Worm (Caenorhabditis elegans) whole organism, midembryonic: ENCODE measurements around the gene F11G11.14.

Experiments used
- cog-1 ChIP-seq: sonication (generic microtip); optimal IDR thresholded peaks from 2 replicates; lab custom pipeline; 2016; ENCODE audit warnings: missing genetic modification characterization, missing compliant biosample characterization
- flt-1 ChIP-seq: fragments of 200-800 bp; sonication (Bioruptor generic); IDR thresholded peaks from 2 replicates; pipeline ENCODE4 v1.3.6; 2022; ENCODE audit warnings: missing genetic modification characterization, missing compliant biosample characterization
- klf-2 ChIP-seq: fragments of 200-800 bp; sonication (Bioruptor generic); conservative IDR thresholded peaks from 2 replicates; pipeline ENCODE4 v1.3.6; 2022; ENCODE audit warnings: missing genetic modification reagents, missing genetic modification characterization, missing compliant biosample characterization
- med-1 ChIP-seq: sonication (generic microtip); optimal IDR thresholded peaks from 2 replicates; lab custom pipeline; 2017; ENCODE audit warnings: missing genetic modification characterization, mild to moderate bottlenecking, missing compliant biosample characterization, antibody characterized with exemption, missing genetic modification reagents; ENCODE audit not compliant: insufficient read depth
- ref-1 ChIP-seq: fragments of 200-800 bp; sonication (Bioruptor generic); conservative IDR thresholded peaks from 2 replicates; pipeline ENCODE4 v1.3.6; 2022; ENCODE audit warnings: missing genetic modification reagents, missing genetic modification characterization, missing compliant biosample characterization
- tab-1 ChIP-seq: fragments of 200-800 bp; sonication (Bioruptor generic); IDR thresholded peaks from 2 replicates; pipeline ENCODE4 v1.3.6; 2022; ENCODE audit warnings: missing genetic modification characterization, missing compliant biosample characterization

- no peak for TF ChIP-seq klf-2 (GFP tag; lab: Robert Waterston, UW)
- TF ChIP-seq cog-1 (tag; lab: Kevin White, UChicago), result no peak
- TF ChIP-seq ref-1 (GFP tag; lab: Robert Waterston, UW), result no peak
- TF ChIP-seq tab-1, result no peak
- no peak for TF ChIP-seq flt-1 (GFP tag; lab: Robert Waterston, UW)
- TF ChIP-seq med-1 (GFP tag; lab: Kevin White, UChicago), result no peak
Observed at ce11 chrII:4863357-4863756, at the start of gene F11G11.14, which contains the start of gene mpst-4.
